Fruit fly (Drosophila melanogaster) whole organism, embryonic: ENCODE measurements around the gene CG6142.
A peak's percentile ranks its signal among the peaks of the same experiment; 100 is the strongest.

Source experiments
- Bdp1 ChIP-seq: fragments of 200-800 bp; sonication (Bioruptor generic); optimal IDR thresholded peaks from 3 replicates; lab custom pipeline; 2016; ENCODE audit warnings: missing biosample characterization, missing genetic modification characterization
- CG12219 ChIP-seq: fragments of 200-800 bp; sonication (Bioruptor generic); optimal IDR thresholded peaks from 3 replicates; lab custom pipeline; 2018; ENCODE audit warnings: missing biosample characterization, mild to moderate bottlenecking, missing genetic modification characterization
- CG12236 ChIP-seq: fragments of 200-800 bp; sonication (Bioruptor generic); optimal IDR thresholded peaks from 2 replicates; lab custom pipeline; 2016; ENCODE audit warnings: missing biosample characterization, missing genetic modification characterization
- CG1233 ChIP-seq: fragments of 200-800 bp; sonication (Bioruptor generic); optimal IDR thresholded peaks from 4 replicates; lab custom pipeline; 2018; ENCODE audit warnings: missing biosample characterization, mild to moderate bottlenecking, missing genetic modification characterization
- CG13894 ChIP-seq: fragments of 200-800 bp; sonication (Bioruptor generic); optimal IDR thresholded peaks from 3 replicates; lab custom pipeline; 2018; ENCODE audit warnings: missing biosample characterization, mild to moderate bottlenecking, missing genetic modification characterization, moderate library complexity
- CG14710 ChIP-seq: fragments of 200-800 bp; sonication (Bioruptor generic); optimal IDR thresholded peaks from 3 replicates; lab custom pipeline; 2019; ENCODE audit warnings: missing biosample characterization, mild to moderate bottlenecking, missing genetic modification characterization, moderate library complexity
- CG15479 ChIP-seq: fragments of 200-800 bp; sonication (Bioruptor generic); optimal IDR thresholded peaks from 3 replicates; lab custom pipeline; 2019; ENCODE audit warnings: missing biosample characterization, mild to moderate bottlenecking, missing genetic modification characterization, moderate library complexity
- CG1603 ChIP-seq: fragments of 200-800 bp; sonication (Bioruptor generic); optimal IDR thresholded peaks from 2 replicates; lab custom pipeline; 2019; ENCODE audit warnings: missing biosample characterization, mild to moderate bottlenecking, missing genetic modification characterization, moderate library complexity
- CG16863 ChIP-seq: fragments of 200-800 bp; sonication (Bioruptor generic); optimal IDR thresholded peaks from 3 replicates; lab custom pipeline; 2016; ENCODE audit warnings: missing biosample characterization, missing genetic modification characterization
- CG17359 ChIP-seq: fragments of 200-800 bp; sonication (Bioruptor generic); optimal IDR thresholded peaks from 3 replicates; lab custom pipeline; 2018; ENCODE audit warnings: missing biosample characterization, mild to moderate bottlenecking, missing genetic modification characterization, moderate library complexity
- CG18011 ChIP-seq: fragments of 200-800 bp; sonication (Bioruptor generic); optimal IDR thresholded peaks from 2 replicates; lab custom pipeline; 2017; ENCODE audit warnings: missing biosample characterization, missing genetic modification characterization, mild to moderate bottlenecking, moderate library complexity, missing genotype
- CG2120 ChIP-seq: fragments of 200-800 bp; sonication (Bioruptor generic); optimal IDR thresholded peaks from 3 replicates; lab custom pipeline; 2016; ENCODE audit warnings: missing biosample characterization, missing genetic modification characterization
- CG31441 ChIP-seq: fragments of 200-800 bp; sonication (Bioruptor generic); IDR thresholded peaks from 2 replicates; pipeline ENCODE4 v1.3.6; 2022; ENCODE audit warnings: missing biosample characterization, missing genetic modification characterization
- CG4360 ChIP-seq: fragments of 200-800 bp; sonication (Bioruptor generic); IDR thresholded peaks from 2 replicates; pipeline ENCODE4 v1.3.6; 2022; ENCODE audit warnings: missing biosample characterization, missing genetic modification characterization
- CG4617 ChIP-seq: fragments of 200-800 bp; sonication (Bioruptor generic); optimal IDR thresholded peaks from 3 replicates; lab custom pipeline; 2016; ENCODE audit warnings: missing biosample characterization, missing genetic modification characterization, borderline replicate concordance
- CG4730 ChIP-seq: fragments of 200-800 bp; sonication (Bioruptor generic); IDR thresholded peaks from 2 replicates; pipeline ENCODE4 v1.3.6; 2022; ENCODE audit warnings: missing biosample characterization, missing genetic modification characterization
- CG6175 ChIP-seq: fragments of 200-800 bp; sonication (Bioruptor generic); IDR thresholded peaks from 3 replicates; pipeline ENCODE4 v1.3.6; 2022; ENCODE audit warnings: missing biosample characterization, missing genetic modification characterization
- CG6272 ChIP-seq: fragments of 200-800 bp; sonication (Bioruptor generic); IDR thresholded peaks from 2 replicates; pipeline ENCODE4 v1.3.6; 2022; ENCODE audit warnings: missing biosample characterization, missing genetic modification characterization
- CG6791 ChIP-seq: fragments of 200-800 bp; sonication (Bioruptor generic); IDR thresholded peaks from 3 replicates; pipeline ENCODE4 v1.3.6; 2022; ENCODE audit warnings: missing biosample characterization, missing genetic modification characterization; ENCODE audit not compliant: partially characterized antibody
- CG8478 ChIP-seq: fragments of >200 bp; optimal IDR thresholded peaks from 2 replicates; lab custom pipeline; 2018
- CG9932 ChIP-seq: fragments of 200-800 bp; sonication (Bioruptor generic); IDR thresholded peaks from 2 replicates; pipeline ENCODE4 v1.3.6; 2022; ENCODE audit warnings: missing biosample characterization, missing genetic modification characterization
- CrebB ChIP-seq: fragments of 200-800 bp; sonication (Bioruptor generic); optimal IDR thresholded peaks from 3 replicates; lab custom pipeline; 2018; ENCODE audit warnings: missing biosample characterization, mild to moderate bottlenecking, missing genetic modification characterization
- Dad ChIP-seq: fragments of 200-800 bp; sonication (Bioruptor generic); optimal IDR thresholded peaks from 3 replicates; lab custom pipeline; 2016; ENCODE audit warnings: missing biosample characterization, missing genetic modification characterization
- Dip3 ChIP-seq: fragments of 200-800 bp; sonication (Bioruptor generic); optimal IDR thresholded peaks from 3 replicates; lab custom pipeline; 2016; ENCODE audit warnings: missing biosample characterization, missing genetic modification characterization
- Lhr ChIP-seq: fragments of 200-800 bp; sonication (Bioruptor generic); optimal IDR thresholded peaks from 3 replicates; lab custom pipeline; 2017; ENCODE audit warnings: mild to moderate bottlenecking, missing biosample characterization, missing genetic modification reagents, missing genetic modification characterization
- MBD-R2 ChIP-seq: fragments of 200-800 bp; sonication (Bioruptor generic); IDR thresholded peaks from 2 replicates; pipeline ENCODE4 v1.3.6; 2022; ENCODE audit warnings: missing biosample characterization, missing genetic modification characterization
- MTF-1 ChIP-seq: fragments of 200-800 bp; sonication (Bioruptor generic); optimal IDR thresholded peaks from 2 replicates; lab custom pipeline; 2018; ENCODE audit warnings: missing biosample characterization, mild to moderate bottlenecking, missing genetic modification characterization, borderline replicate concordance
- Mrtf ChIP-seq: fragments of 200-800 bp; sonication (Bioruptor generic); IDR thresholded peaks from 3 replicates; pipeline ENCODE4 v1.3.6; 2022; ENCODE audit warnings: missing biosample characterization, missing genetic modification characterization
- Myb ChIP-seq: fragments of 200-800 bp; sonication (Bioruptor generic); optimal IDR thresholded peaks from 2 replicates; lab custom pipeline; 2016; ENCODE audit warnings: missing biosample characterization, missing genetic modification characterization
- Neu2 ChIP-seq: fragments of 200-800 bp; sonication (Bioruptor generic); optimal IDR thresholded peaks from 3 replicates; lab custom pipeline; 2016; ENCODE audit warnings: missing biosample characterization, missing genetic modification characterization, borderline replicate concordance
- Optix ChIP-seq: fragments of 200-800 bp; sonication (Bioruptor generic); IDR thresholded peaks from 3 replicates; pipeline ENCODE4 v1.3.6; 2022; ENCODE audit warnings: missing biosample characterization, missing genetic modification characterization
- Poxn ChIP-seq: fragments of 200-800 bp; sonication (Bioruptor generic); IDR thresholded peaks from 2 replicates; pipeline ENCODE4 v1.3.6; 2022; ENCODE audit warnings: missing biosample characterization, missing genetic modification characterization
- Sry-β ChIP-seq: fragments of 200-800 bp; sonication (Bioruptor generic); optimal IDR thresholded peaks from 2 replicates; lab custom pipeline; 2018; ENCODE audit warnings: missing biosample characterization, mild to moderate bottlenecking, missing genetic modification characterization, moderate library complexity
- Xbp1 ChIP-seq: fragments of 200-800 bp; sonication (Bioruptor generic); optimal IDR thresholded peaks from 3 replicates; lab custom pipeline; 2016; ENCODE audit warnings: missing biosample characterization, mild to moderate bottlenecking, missing genetic modification characterization
- ab ChIP-seq: fragments of 200-800 bp; sonication (Bioruptor generic); optimal IDR thresholded peaks from 2 replicates; lab custom pipeline; 2016; ENCODE audit warnings: missing biosample characterization, missing genetic modification characterization
- btn ChIP-seq: fragments of 200-800 bp; sonication (Bioruptor generic); optimal IDR thresholded peaks from 2 replicates; lab custom pipeline; 2016; ENCODE audit warnings: missing biosample characterization, missing genetic modification characterization
- cas ChIP-seq: fragments of 200-800 bp; sonication (Bioruptor generic); IDR thresholded peaks from 2 replicates; pipeline ENCODE4 v1.3.6; 2022; ENCODE audit warnings: missing biosample characterization, missing genetic modification characterization
- dysf ChIP-seq: fragments of 200-800 bp; sonication (Bioruptor generic); IDR thresholded peaks from 3 replicates; pipeline ENCODE4 v1.3.6; 2022; ENCODE audit warnings: missing biosample characterization, missing genetic modification characterization
- esg ChIP-seq: fragments of 200-800 bp; sonication (Bioruptor generic); conservative IDR thresholded peaks from 2 replicates; pipeline ENCODE4 v1.3.6; 2022; ENCODE audit warnings: missing biosample characterization, missing genetic modification characterization
- gsb-n ChIP-seq: fragments of 200-800 bp; sonication (Bioruptor generic); optimal IDR thresholded peaks from 3 replicates; lab custom pipeline; 2018; ENCODE audit warnings: missing biosample characterization, mild to moderate bottlenecking, missing genetic modification characterization
- h ChIP-seq: fragments of >200 bp; optimal IDR thresholded peaks from 2 replicates; lab custom pipeline; 2017
- inv ChIP-seq: fragments of 200-800 bp; sonication (Bioruptor generic); IDR thresholded peaks from 2 replicates; pipeline ENCODE4 v1.3.6; 2022; ENCODE audit warnings: missing biosample characterization, missing genetic modification characterization; ENCODE audit not compliant: partially characterized antibody
- jigr1 ChIP-seq: fragments of 200-800 bp; sonication (Bioruptor generic); IDR thresholded peaks from 3 replicates; pipeline ENCODE4 v1.3.6; 2022; ENCODE audit warnings: missing biosample characterization, missing genetic modification characterization
- jumu ChIP-seq: fragments of 200-800 bp; sonication (Bioruptor generic); optimal IDR thresholded peaks from 3 replicates; lab custom pipeline; 2016; ENCODE audit warnings: missing biosample characterization, missing genetic modification characterization
- pan ChIP-seq, 4 experiments: fragments of >200 bp in 3 of 4; fragments of 200-800 bp in 1 of 4; sonication (Bioruptor generic) in 1 of 4; optimal IDR thresholded peaks in 3 of 4; IDR thresholded peaks in 1 of 4; 2 replicates each; pipeline versions ENCODE4 v1.3.6 to Lab custom; 2017 to 2022; ENCODE audit warnings: missing biosample characterization in 2 of 4, missing genetic modification characterization in 2 of 4, mixed read lengths in 1 of 4
- peb ChIP-seq: fragments of 200-800 bp; sonication (Bioruptor generic); IDR thresholded peaks from 2 replicates; pipeline ENCODE4 v1.3.6; 2022; ENCODE audit warnings: missing biosample characterization, missing genetic modification characterization
- pita ChIP-seq: fragments of 200-800 bp; sonication (Bioruptor generic); optimal IDR thresholded peaks from 2 replicates; lab custom pipeline; 2017; ENCODE audit warnings: missing biosample characterization, mild to moderate bottlenecking, missing genetic modification characterization
- psq ChIP-seq: fragments of 200-800 bp; sonication (Bioruptor generic); optimal IDR thresholded peaks from 2 replicates; lab custom pipeline; 2017; ENCODE audit warnings: missing biosample characterization, missing genetic modification characterization
- sob ChIP-seq: fragments of 200-800 bp; sonication (Bioruptor generic); IDR thresholded peaks from 2 replicates; pipeline ENCODE4 v1.3.6; 2022; ENCODE audit warnings: missing biosample characterization, missing genetic modification characterization
- sqz ChIP-seq: fragments of 200-800 bp; sonication (Bioruptor generic); optimal IDR thresholded peaks from 3 replicates; lab custom pipeline; 2018; ENCODE audit warnings: missing biosample characterization, mild to moderate bottlenecking, missing genetic modification characterization
- vnd ChIP-seq: fragments of 200-800 bp; sonication (Bioruptor generic); IDR thresholded peaks from 3 replicates; pipeline ENCODE4 v1.3.6; 2022; ENCODE audit warnings: missing biosample characterization, missing genetic modification characterization; ENCODE audit not compliant: partially characterized antibody
- zf30C ChIP-seq: fragments of 200-800 bp; sonication (Bioruptor generic); optimal IDR thresholded peaks from 3 replicates; lab custom pipeline; 2018; ENCODE audit warnings: missing biosample characterization, mild to moderate bottlenecking, missing genetic modification characterization

Gene CG6142

DNA sequence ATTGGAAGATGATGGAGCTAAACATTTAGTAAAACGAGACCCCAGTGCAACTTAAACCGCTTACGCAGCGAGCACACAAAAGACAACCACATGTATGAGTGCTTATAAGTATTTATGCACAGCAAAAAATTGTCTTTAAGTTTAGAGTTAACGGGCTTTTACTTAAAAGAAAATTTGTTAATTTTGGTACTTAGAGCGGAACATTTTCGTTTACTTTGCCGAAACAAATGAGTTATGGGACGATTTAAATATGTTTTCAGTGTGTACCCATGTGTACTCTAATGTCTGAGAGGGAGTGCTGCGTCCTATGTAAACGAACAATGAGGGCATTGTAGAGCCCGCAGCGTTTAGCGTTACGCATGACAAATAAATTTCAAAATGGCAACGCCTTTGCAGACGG, 11.2 kb upstream of the CG6142 start (continued):
- no peak for TF ChIP-seq Bdp1 (GFP tag; lab: Kevin White, UChicago)
- TF ChIP-seq CG12236 (GFP tag; lab: Kevin White, UChicago): no peak
- no peak for TF ChIP-seq CG13894 (tag; lab: Kevin White, UChicago)
- peak; percentile 43 for TF ChIP-seq Dip3
- TF ChIP-seq btn (GFP tag; lab: Kevin White, UChicago): no peak
- peak; percentile 58 for TF ChIP-seq Xbp1 (GFP tag; lab: Kevin White, UChicago)
- TF ChIP-seq Lhr: no peak
- no peak for TF ChIP-seq inv (GFP tag; lab: Robert Waterston, UW)
- no peak for TF ChIP-seq Neu2 (GFP tag; lab: Kevin White, UChicago)
- TF ChIP-seq Optix (GFP tag; lab: Robert Waterston, UW): no peak
- peak; percentile 65 for TF ChIP-seq sob (GFP tag; lab: Robert Waterston, UW)
- no peak for TF ChIP-seq CG1233 (GFP tag; lab: Kevin White, UChicago)
- TF ChIP-seq jigr1 (GFP tag; lab: Robert Waterston, UW): no peak
- peak; percentile 38 for TF ChIP-seq CG16863 (GFP tag; lab: Kevin White, UChicago)
- TF ChIP-seq CG1603 (tag; lab: Kevin White, UChicago): peak; percentile 67
- TF ChIP-seq CG17359 (tag; lab: Kevin White, UChicago): peak; percentile 52
- no peak for TF ChIP-seq CG6272
- TF ChIP-seq Poxn (GFP tag; lab: Robert Waterston, UW): 0 out of 2 replicates have a peak, but pooled peaks have one; percentile 20
- no peak for TF ChIP-seq CG12219 (GFP tag; lab: Kevin White, UChicago)
- no peak for TF ChIP-seq pita (GFP tag; lab: Kevin White, UChicago)
- no peak for TF ChIP-seq MTF-1
- peak; percentile 4 for TF ChIP-seq jumu (GFP tag; lab: Kevin White, UChicago)
- peak; percentile 37; the same call in 1 of the 2 replicates for TF ChIP-seq esg (GFP tag; lab: Robert Waterston, UW)
- TF ChIP-seq CG6791 (GFP tag; lab: Robert Waterston, UW): no peak
- TF ChIP-seq Sry-β (GFP tag; lab: Kevin White, UChicago): no peak
- no peak for TF ChIP-seq MBD-R2 (GFP tag; lab: Robert Waterston, UW)
- TF ChIP-seq CG4730 (GFP tag; lab: Robert Waterston, UW): no peak
- no peak for TF ChIP-seq Dad (GFP tag; lab: Kevin White, UChicago)
- no peak for TF ChIP-seq CG18011 (GFP tag; lab: Kevin White, UChicago)
- no peak for TF ChIP-seq CG15479
- no peak for TF ChIP-seq vnd
- TF ChIP-seq ab: no peak
- TF ChIP-seq CG31441 (GFP tag; lab: Robert Waterston, UW): no peak
- no peak for TF ChIP-seq h
- TF ChIP-seq CG14710 (tag; lab: Kevin White, UChicago): no peak
- no peak for TF ChIP-seq Mrtf (GFP tag; lab: Robert Waterston, UW)
- no peak for TF ChIP-seq pan (optimal IDR thresholded peaks at IDR 0.05; lab: Kevin White, UChicago)
- TF ChIP-seq pan (GFP tag; optimal IDR thresholded peaks at IDR 0.05 in 1 of 2, IDR thresholded peaks at IDR 0.05 in 1 of 2): peak in 1 of 2 experiments; percentile 61
- no peak for TF ChIP-seq CG4360 (GFP tag; lab: Robert Waterston, UW)
- no peak for TF ChIP-seq CG6175 (GFP tag; lab: Robert Waterston, UW)
- TF ChIP-seq gsb-n (tag; lab: Kevin White, UChicago): no peak
- no peak for TF ChIP-seq CG8478 (lab: Kevin White, UChicago)
- no peak for TF ChIP-seq cas (GFP tag; lab: Robert Waterston, UW)
- peak; percentile 11 for TF ChIP-seq Myb
- TF ChIP-seq psq: no peak
- peak; percentile 80 for TF ChIP-seq dysf (GFP tag; lab: Robert Waterston, UW)
- no peak for TF ChIP-seq peb (GFP tag; lab: Robert Waterston, UW)
- no peak for TF ChIP-seq CrebB (tag; lab: Kevin White, UChicago)
- TF ChIP-seq sqz: no peak
- TF ChIP-seq CG4617 (GFP tag; lab: Kevin White, UChicago): no peak
- no peak for TF ChIP-seq zf30C (GFP tag; lab: Kevin White, UChicago)
- TF ChIP-seq CG9932 (GFP tag; lab: Robert Waterston, UW): peak; percentile 47
- peak; percentile 67 for TF ChIP-seq CG2120 (GFP tag; lab: Kevin White, UChicago)
